Fruit fly (Drosophila melanogaster) Kc167 (cell line): ENCODE results near the gene Hez.

Experiments
- h ChIP-seq: fragments of >200 bp; optimal IDR thresholded peaks from 3 replicates; lab custom pipeline; 2018; ENCODE audit warnings: missing external identifiers
- psq ChIP-seq: fragments of >200 bp; optimal IDR thresholded peaks from 2 replicates; lab custom pipeline; 2017; ENCODE audit warnings: missing external identifiers
- ttk ChIP-seq: sonication (Bioruptor generic); optimal IDR thresholded peaks from 2 replicates; lab custom pipeline; 2017; ENCODE audit warnings: missing external identifiers

DNA sequence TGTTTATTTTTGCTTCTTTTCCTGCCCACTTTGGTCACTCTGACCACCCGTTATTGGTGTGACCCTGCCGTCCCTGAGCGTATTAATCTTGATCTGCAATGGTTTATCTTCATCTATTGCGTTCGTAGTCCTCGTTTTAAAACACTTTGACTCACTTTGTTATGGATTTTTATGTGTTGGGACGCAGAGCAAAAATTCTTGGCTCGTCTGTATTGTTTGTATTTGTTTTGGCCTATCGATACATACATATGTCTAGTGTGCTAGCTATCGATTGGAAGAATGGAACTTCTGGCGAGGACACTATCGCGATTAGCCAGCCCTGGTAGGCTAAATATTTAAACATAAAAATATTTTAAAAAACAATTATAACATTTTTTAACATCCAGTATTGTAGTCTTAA, 34.9 kb downstream of the Hez start, which contains the start of gene CG10809:
- TF ChIP-seq psq (no peak), ttk (no peak), h (no peak)
